Fruit fly (Drosophila melanogaster): Measurements from ENCODE around the gene CG10098.

Gene CG10098

dm6 chr3R:7075712-7076183 is 48.6 kb upstream of the CG10098 start (continued):
- peak; percentile 73 for TF ChIP-seq pnt (GFP tag; optimal IDR thresholded peaks at IDR 0.05)
- TF ChIP-seq Mrtf (GFP tag; IDR thresholded peaks at IDR 0.05) = no peak
- TF ChIP-seq CG1603 (tag; optimal IDR thresholded peaks at IDR 0.05) = peak; percentile 82
- TF ChIP-seq C15 (GFP tag; IDR thresholded peaks at IDR 0.05) = no peak
- TF ChIP-seq CG12299 (tag; optimal IDR thresholded peaks at IDR 0.05) = peak; percentile 70
- TF ChIP-seq fd3F (GFP tag; optimal IDR thresholded peaks at IDR 0.05) = peak; percentile 73
- no peak for TF ChIP-seq CG3847 (GFP tag; IDR thresholded peaks at IDR 0.05)
- peak; percentile 88 for TF ChIP-seq CG12744 (GFP tag; optimal IDR thresholded peaks at IDR 0.05)
- TF ChIP-seq CG17361 (GFP tag; IDR thresholded peaks at IDR 0.05) = no peak
- TF ChIP-seq CG4730 (GFP tag; IDR thresholded peaks at IDR 0.05) = no peak
- peak; percentile 74 for TF ChIP-seq luna (GFP tag; optimal IDR thresholded peaks at IDR 0.05)
- no peak for TF ChIP-seq row (GFP tag; IDR thresholded peaks at IDR 0.05)
- peak; percentile 85 for TF ChIP-seq CG6683 (GFP tag; optimal IDR thresholded peaks at IDR 0.05)
- TF ChIP-seq CG15696 (tag; optimal IDR thresholded peaks at IDR 0.05) = peak; percentile 82
- no peak for TF ChIP-seq H2.0 (GFP tag; IDR thresholded peaks at IDR 0.05)
- no peak for TF ChIP-seq CG9932 (GFP tag; IDR thresholded peaks at IDR 0.05)
- peak; percentile 79 for TF ChIP-seq CG10274 (GFP tag; optimal IDR thresholded peaks at IDR 0.05)
- TF ChIP-seq Sox100B (GFP tag; optimal IDR thresholded peaks at IDR 0.05) = peak; percentile 89
- TF ChIP-seq CG31224 (GFP tag; IDR thresholded peaks at IDR 0.05) = no peak
- TF ChIP-seq gro (GFP tag; optimal IDR thresholded peaks at IDR 0.05) = peak; percentile 94
- no peak for TF ChIP-seq toy (GFP tag; IDR thresholded peaks at IDR 0.05)
- TF ChIP-seq Elba2 (GFP tag; optimal IDR thresholded peaks at IDR 0.05) = peak; percentile 48
- TF ChIP-seq CG3995 (GFP tag; optimal IDR thresholded peaks at IDR 0.05) = peak; percentile 70
- no peak for TF ChIP-seq aop (GFP tag; IDR thresholded peaks at IDR 0.05)
- peak; percentile 91 for TF ChIP-seq Fer3 (tag; optimal IDR thresholded peaks at IDR 0.05)
- TF ChIP-seq CG2712 (tag; optimal IDR thresholded peaks at IDR 0.05) = peak; percentile 92
- peak; percentile 67 for TF ChIP-seq tup (GFP tag; optimal IDR thresholded peaks at IDR 0.05)
- TF ChIP-seq ranshi (GFP tag; IDR thresholded peaks at IDR 0.05) = no peak
- TF ChIP-seq CG2889 (GFP tag; IDR thresholded peaks at IDR 0.05) = no peak
- TF ChIP-seq CG43689 (GFP tag; IDR thresholded peaks at IDR 0.05) = no peak
- peak; percentile 83 for TF ChIP-seq gsb-n (tag; optimal IDR thresholded peaks at IDR 0.05)
- TF ChIP-seq Dref (GFP tag; IDR thresholded peaks at IDR 0.05) = no peak
- TF ChIP-seq CG8478 (optimal IDR thresholded peaks at IDR 0.05) = no peak
- no peak for TF ChIP-seq klu (GFP tag; IDR thresholded peaks at IDR 0.05)

dm6 chr3R:7076293-7076981 is 47.9 kb upstream of the CG10098 start:
- TF ChIP-seq unpg (GFP tag; optimal IDR thresholded peaks at IDR 0.05) = peak; percentile 14
- no peak for TF ChIP-seq dm (GFP tag; optimal IDR thresholded peaks at IDR 0.05)
- no peak for TF ChIP-seq sug (tag; optimal IDR thresholded peaks at IDR 0.05)
- no peak for TF ChIP-seq CG14667 (GFP tag; IDR thresholded peaks at IDR 0.05)
- no peak for TF ChIP-seq CG9876 (GFP tag; optimal IDR thresholded peaks at IDR 0.05)
- TF ChIP-seq CG1529 (GFP tag; optimal IDR thresholded peaks at IDR 0.05) = no peak
- no peak for TF ChIP-seq CG8281 (tag; optimal IDR thresholded peaks at IDR 0.05)
- no peak for TF ChIP-seq dmrt11E (tag; optimal IDR thresholded peaks at IDR 0.05)
- TF ChIP-seq Elba2 (GFP tag; optimal IDR thresholded peaks at IDR 0.05) = no peak
- no peak for TF ChIP-seq vnd (GFP tag; IDR thresholded peaks at IDR 0.05; ENCODE audit: partially characterized antibody)
- peak; percentile 24 for TF ChIP-seq pfk (GFP tag; optimal IDR thresholded peaks at IDR 0.05)
- no peak for TF ChIP-seq CTCF (GFP tag; optimal IDR thresholded peaks at IDR 0.05)
- TF ChIP-seq CG6791 (GFP tag; IDR thresholded peaks at IDR 0.05; ENCODE audit: partially characterized antibody) = no peak
- TF ChIP-seq CG7786 (GFP tag; optimal IDR thresholded peaks at IDR 0.05) = no peak
- TF ChIP-seq Drgx (GFP tag; IDR thresholded peaks at IDR 0.05) = no peak
- no peak for TF ChIP-seq grau (tag; optimal IDR thresholded peaks at IDR 0.05)
- TF ChIP-seq Ets65A (GFP tag) = no peak
- no peak for TF ChIP-seq Nf-YB (GFP tag; optimal IDR thresholded peaks at IDR 0.05)
- TF ChIP-seq CG4617 (GFP tag; optimal IDR thresholded peaks at IDR 0.05; ENCODE audit: borderline replicate concordance) = no peak
- no peak for TF ChIP-seq Six4 (GFP tag; optimal IDR thresholded peaks at IDR 0.05)
- TF ChIP-seq MESR4 (GFP tag; optimal IDR thresholded peaks at IDR 0.05) = no peak
